Worm (Caenorhabditis elegans): ENCODE results near the gene pudl-2.

pudl-2 gene

ce11 chrIV:2809208-2809607, 25.4 kb upstream of the pudl-2 start, which contains the start of gene Y54G2A.76:
Gene Y54G2A.76, plus strand, starts transcription at chrIV:2809410.
- TF ChIP-seq hmg-20 (GFP tag; IDR thresholded peaks at IDR 0.05) (no peak), lin-54 (GFP tag; optimal IDR thresholded peaks at IDR 0.05) (no peak), snpc-1.3 (tag; optimal IDR thresholded peaks at IDR 0.05; ENCODE audit: insufficient read depth) (no peak), rcor-1 (GFP tag; IDR thresholded peaks at IDR 0.05) (no peak), ZK185.1 (tag; optimal IDR thresholded peaks at IDR 0.05; ENCODE audit: poor library complexity, severe bottlenecking) (no peak), fkh-3 (tag; optimal IDR thresholded peaks at IDR 0.05) (no peak), T26A5.8 (tag; optimal IDR thresholded peaks at IDR 0.05) (no peak), tbp1 (GFP tag; optimal IDR thresholded peaks at IDR 0.05) (no peak), Y53G8AR.9 (GFP tag; conservative IDR thresholded peaks at IDR 0.05) (no peak), ets-4 (GFP tag; optimal IDR thresholded peaks at IDR 0.05) (no peak), zfh-2 (GFP tag; conservative IDR thresholded peaks at IDR 0.05) (no peak), nhr-120 (GFP tag; IDR thresholded peaks at IDR 0.05) (no peak), B0019.2 (GFP tag; conservative IDR thresholded peaks at IDR 0.05) (no peak), bed-2 (GFP tag; IDR thresholded peaks at IDR 0.05) (no peak), egrh-3 (GFP tag; IDR thresholded peaks at IDR 0.05) (no peak), lsy-27 (tag; optimal IDR thresholded peaks at IDR 0.05; ENCODE audit: borderline replicate concordance, insufficient read depth) (no peak), D2030.7 (GFP tag; IDR thresholded peaks at IDR 0.05) (no peak)

DNA sequence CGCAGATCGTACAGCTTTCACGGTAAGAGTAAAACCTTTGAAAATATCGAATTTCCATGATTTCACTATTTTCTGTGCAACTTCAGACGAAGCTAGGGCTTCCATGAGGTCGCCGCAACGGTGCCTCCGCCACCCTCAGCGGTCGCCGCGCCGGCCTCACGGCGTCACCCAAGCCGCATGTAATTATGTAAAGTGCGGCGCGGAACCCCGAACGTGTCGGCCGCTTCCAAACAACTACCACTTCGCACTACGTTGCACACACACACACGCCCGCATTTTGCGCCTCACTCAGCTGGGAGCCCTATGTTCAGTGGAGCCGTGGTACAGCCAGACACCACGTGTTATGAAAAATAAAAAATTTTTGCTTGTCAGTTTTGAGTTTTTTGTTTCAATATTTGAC, 17.6 kb upstream of the pudl-2 start:
- TF ChIP-seq chd-7 (tag; optimal IDR thresholded peaks at IDR 0.05) (peak; percentile 12), zfh-2 (GFP tag; conservative IDR thresholded peaks at IDR 0.05) (peak; percentile 79), snpc-4 (GFP tag; optimal IDR thresholded peaks at IDR 0.05) (no peak), snpc-4 (tag; optimal IDR thresholded peaks at IDR 0.05) (peak in 2 of 4 experiments; percentile 65 to 88), ztf-26 (tag; optimal IDR thresholded peaks at IDR 0.05) (no peak)

ce11 chrIV:2819633-2820032, 15.0 kb upstream of the pudl-2 start, which contains the start of gene Y54G2A.13:
Gene Y54G2A.13, minus strand, starts transcription at chrIV:2819733.
- TF ChIP-seq ztf-18 (tag; optimal IDR thresholded peaks at IDR 0.05) (no peak), madf-3 (GFP tag; IDR thresholded peaks at IDR 0.05) (no peak), F33H1.4 (GFP tag; IDR thresholded peaks at IDR 0.05) (no peak), lin-35 (GFP tag; optimal IDR thresholded peaks at IDR 0.05) (no peak)

DNA sequence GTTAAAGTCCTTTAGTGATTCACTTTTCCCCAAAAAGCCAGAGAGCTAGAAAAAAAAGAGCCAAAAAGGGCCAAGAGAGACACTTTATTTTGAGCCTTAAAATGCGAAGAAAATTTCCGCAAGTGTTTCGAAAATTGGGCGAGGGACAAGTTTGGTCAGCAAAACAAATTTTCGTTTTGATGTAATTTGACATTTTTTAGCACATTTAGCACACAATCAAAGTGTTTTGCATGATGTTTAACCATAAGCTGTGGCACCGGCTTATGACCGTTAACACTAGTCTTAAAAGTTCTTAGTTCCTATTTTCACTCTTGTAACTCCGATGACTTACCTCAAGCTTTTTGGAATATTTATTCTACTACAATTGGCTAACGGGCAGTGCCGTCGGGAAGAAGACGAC, 14.2 kb upstream of the pudl-2 start, which contains the start of gene Y54G2A.37:
Gene Y54G2A.37, plus strand, starts transcription at position 301 of the 400 bp plus-strand sequence.
- TF ChIP-seq efl-1 (GFP tag; optimal IDR thresholded peaks at IDR 0.05) = no peak

DNA sequence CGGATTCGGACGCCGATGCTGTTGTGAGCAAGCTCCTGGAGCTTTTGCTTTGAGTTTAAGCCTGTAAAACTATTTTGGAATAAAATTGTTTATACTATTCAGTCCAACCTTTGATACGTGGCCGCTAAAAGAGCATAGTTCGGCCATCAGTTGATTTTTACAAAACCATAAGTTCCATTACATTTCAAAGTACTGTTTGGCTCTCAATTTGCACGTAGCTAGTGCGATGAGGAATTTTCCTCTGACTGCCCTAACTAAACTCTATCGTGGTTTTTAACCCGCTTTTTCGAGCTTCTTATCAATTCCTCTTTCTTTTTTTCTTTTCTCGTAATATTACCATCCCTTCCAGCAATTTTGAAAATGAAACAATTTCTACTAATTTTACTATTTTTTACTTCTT, 11.2 kb upstream of the pudl-2 start, which contains the start of gene clec-80:
Gene clec-80, plus strand, starts transcription at position 301 of the 400 bp plus-strand sequence.
- TF ChIP-seq dpff-1 (tag; optimal IDR thresholded peaks at IDR 0.05) = no peak
- no peak for TF ChIP-seq lin-26 (GFP tag; IDR thresholded peaks at IDR 0.05)
- TF ChIP-seq zim-3 (tag; optimal IDR thresholded peaks at IDR 0.05) = no peak
- no peak for TF ChIP-seq ZK185.1 (tag; optimal IDR thresholded peaks at IDR 0.05; ENCODE audit: poor library complexity, severe bottlenecking)
- no peak for TF ChIP-seq T26A5.8 (tag; optimal IDR thresholded peaks at IDR 0.05)
- TF ChIP-seq ztf-22 (GFP tag; optimal IDR thresholded peaks at IDR 0.05) = no peak
- TF ChIP-seq lin-54 (GFP tag; optimal IDR thresholded peaks at IDR 0.05) = no peak
- TF ChIP-seq F52B5.7 (tag; optimal IDR thresholded peaks at IDR 0.05) = no peak
- no peak for TF ChIP-seq him-1 (tag; optimal IDR thresholded peaks at IDR 0.05)

Data from whole organism, young adult.